1 fruit fly cellular context compared by ENCODE assay signal in the genomic region with DNA sequence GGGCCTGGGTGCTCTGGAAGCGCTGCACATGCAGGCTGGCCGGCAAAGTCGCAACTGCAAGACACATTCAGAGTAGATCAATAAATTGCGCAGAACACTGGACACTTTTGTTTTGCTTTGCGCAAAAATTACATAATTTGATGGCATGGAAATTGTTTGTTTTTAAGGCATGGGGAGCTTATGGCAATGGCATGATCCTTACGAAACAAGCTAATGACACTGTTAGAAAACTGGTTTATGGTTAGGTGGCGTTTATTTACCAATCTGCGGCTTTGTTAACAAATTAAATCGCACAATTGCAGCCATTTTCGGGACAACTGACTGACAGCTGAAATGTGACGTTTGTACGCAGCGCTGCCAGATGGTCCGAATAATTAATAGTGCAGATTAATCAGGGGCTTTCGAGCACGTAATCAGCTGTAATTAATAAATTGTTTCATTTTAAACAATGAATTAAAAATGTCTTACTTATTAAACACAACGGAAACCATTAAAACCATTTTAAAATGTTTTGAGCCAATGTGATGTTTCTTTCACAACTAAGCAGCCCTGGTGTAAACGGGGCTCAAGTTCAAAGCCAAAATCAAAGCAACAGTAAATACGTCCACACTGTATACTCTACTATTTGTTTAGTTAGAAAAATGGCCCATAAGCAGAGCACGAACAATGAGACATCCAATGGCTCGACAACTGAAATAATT.
TF ChIP-seq lines count a peak whose summit lies in the region.

Gene ND-51, minus strand, starts transcription at position 376 of the 701 bp plus-strand sequence.
Gene CG13994, plus strand, starts transcription at position 608 of the 701 bp plus-strand sequence.

TF ChIP-seq in whole organism, embryonic, 481 proteins besides CTCF, POLR2A, EP300 and RAD21 (continued from another document and continues in another):
- peak; percentile 79 for TF ChIP-seq CG16863 (GFP tag; optimal IDR thresholded peaks at IDR 0.05; lab: Kevin White, UChicago)
- peak; percentile 89 for TF ChIP-seq CG2712 (tag; optimal IDR thresholded peaks at IDR 0.05; lab: Kevin White, UChicago)
- TF ChIP-seq nerfin-2 (GFP tag; IDR thresholded peaks at IDR 0.05; lab: Robert Waterston, UW; ENCODE audit: partially characterized antibody): no peak
- TF ChIP-seq HHEX (GFP tag; optimal IDR thresholded peaks at IDR 0.05; lab: Kevin White, UChicago): peak; percentile 68
- TF ChIP-seq amos (GFP tag; IDR thresholded peaks at IDR 0.05; lab: Robert Waterston, UW; ENCODE audit: partially characterized antibody): no peak
- no peak for TF ChIP-seq CG14965 (GFP tag; optimal IDR thresholded peaks at IDR 0.05; lab: Kevin White, UChicago; ENCODE audit: borderline replicate concordance)
- TF ChIP-seq eyg (GFP tag; optimal IDR thresholded peaks at IDR 0.05; lab: Kevin White, UChicago): peak; percentile 76
- peak; percentile 45; the same call in 1 of the 2 replicates for TF ChIP-seq toy (GFP tag; IDR thresholded peaks at IDR 0.05; lab: Robert Waterston, UW)
- TF ChIP-seq ac (GFP tag; optimal IDR thresholded peaks at IDR 0.05; lab: Kevin White, UChicago): peak; percentile 45
- peak; percentile 74 for TF ChIP-seq ara (GFP tag; IDR thresholded peaks at IDR 0.05; lab: Robert Waterston, UW)
- peak; percentile 83 for TF ChIP-seq CG1647 (GFP tag; optimal IDR thresholded peaks at IDR 0.05; lab: Kevin White, UChicago)
- TF ChIP-seq CoRest (tag; optimal IDR thresholded peaks at IDR 0.05; lab: Kevin White, UChicago): peak; percentile 90
- TF ChIP-seq bab2 (GFP tag; optimal IDR thresholded peaks at IDR 0.05; lab: Kevin White, UChicago): peak; percentile 91
- peak; percentile 5 to 82 for TF ChIP-seq bsh (GFP tag; optimal IDR thresholded peaks at IDR 0.05; lab: Kevin White, UChicago)
- no peak for TF ChIP-seq odd (GFP tag; optimal IDR thresholded peaks at IDR 0.05; lab: Kevin White, UChicago)
- TF ChIP-seq Rx (GFP tag; IDR thresholded peaks at IDR 0.05; lab: Robert Waterston, UW): peak; percentile 74
- peak; percentile 71 for TF ChIP-seq CG4424 (GFP tag; optimal IDR thresholded peaks at IDR 0.05; lab: Kevin White, UChicago)
- peak; percentile 74 for TF ChIP-seq Blimp-1 (GFP tag; optimal IDR thresholded peaks at IDR 0.05; lab: Kevin White, UChicago)
- peak; percentile 70 for TF ChIP-seq Oaz (GFP tag; IDR thresholded peaks at IDR 0.05; lab: Robert Waterston, UW)
- peak; percentile 73 for TF ChIP-seq pb (GFP tag; optimal IDR thresholded peaks at IDR 0.05; lab: Kevin White, UChicago)
- peak; percentile 88 for TF ChIP-seq Camta (GFP tag; optimal IDR thresholded peaks at IDR 0.05; lab: Kevin White, UChicago)
- TF ChIP-seq CG4707 (GFP tag; optimal IDR thresholded peaks at IDR 0.05; lab: Kevin White, UChicago): no peak
- peak; percentile 73 for TF ChIP-seq CG7786 (GFP tag; optimal IDR thresholded peaks at IDR 0.05; lab: Kevin White, UChicago)
- no peak for TF ChIP-seq prd (optimal IDR thresholded peaks at IDR 0.05; lab: Kevin White, UChicago)
- peak; percentile 86 for TF ChIP-seq prd (GFP tag; IDR thresholded peaks at IDR 0.05; lab: Robert Waterston, UW)
- TF ChIP-seq gsb-n (tag; optimal IDR thresholded peaks at IDR 0.05; lab: Kevin White, UChicago): no peak
- peak; percentile 68 for TF ChIP-seq CG3163 (GFP tag; optimal IDR thresholded peaks at IDR 0.05; lab: Kevin White, UChicago)
- peak; percentile 87 for TF ChIP-seq Dbx (GFP tag; IDR thresholded peaks at IDR 0.05; lab: Robert Waterston, UW)
- peak; percentile 84 for TF ChIP-seq CG13775 (GFP tag; optimal IDR thresholded peaks at IDR 0.05; lab: Kevin White, UChicago)
- peak; percentile 61; the same call in 1 of the 2 replicates for TF ChIP-seq CG4404 (GFP tag; IDR thresholded peaks at IDR 0.05; lab: Robert Waterston, UW)
- peak; percentile 69; the same call in 2 of the 3 replicates for TF ChIP-seq otp (GFP tag; IDR thresholded peaks at IDR 0.05; lab: Robert Waterston, UW)
- TF ChIP-seq lbe (GFP tag; optimal IDR thresholded peaks at IDR 0.05; lab: Kevin White, UChicago): no peak
- peak; percentile 57 for TF ChIP-seq nom (GFP tag; optimal IDR thresholded peaks at IDR 0.05; lab: Kevin White, UChicago)
- peak; percentile 60 for TF ChIP-seq emc (GFP tag; optimal IDR thresholded peaks at IDR 0.05; lab: Kevin White, UChicago)
- TF ChIP-seq CG34376 (GFP tag; optimal IDR thresholded peaks at IDR 0.05; lab: Kevin White, UChicago): peak; percentile 66
- peak; percentile 33 for TF ChIP-seq Ravus (GFP tag; IDR thresholded peaks at IDR 0.05; lab: Robert Waterston, UW)
- peak; percentile 31 for TF ChIP-seq kay (GFP tag; optimal IDR thresholded peaks at IDR 0.05; lab: Kevin White, UChicago)
- TF ChIP-seq Ada2b (GFP tag; IDR thresholded peaks at IDR 0.05; lab: Robert Waterston, UW): peak; percentile 85
- TF ChIP-seq Ets97D (GFP tag; optimal IDR thresholded peaks at IDR 0.05; lab: Kevin White, UChicago): peak; percentile 93
- no peak for TF ChIP-seq Tbp (GFP tag; optimal IDR thresholded peaks at IDR 0.05; lab: Kevin White, UChicago)
- peak; percentile 81 for TF ChIP-seq CG12155 (GFP tag; optimal IDR thresholded peaks at IDR 0.05; lab: Kevin White, UChicago)
- peak; percentile 81 for TF ChIP-seq ken (GFP tag; IDR thresholded peaks at IDR 0.05; lab: Robert Waterston, UW)
- TF ChIP-seq bbx (GFP tag; IDR thresholded peaks at IDR 0.05; lab: Robert Waterston, UW; ENCODE audit: partially characterized antibody): 0 out of 2 replicates have a peak, but pooled peaks have one; percentile 9
- TF ChIP-seq CG8281 (tag; optimal IDR thresholded peaks at IDR 0.05; lab: Kevin White, UChicago): peak; percentile 34
- TF ChIP-seq Lim3 (GFP tag; IDR thresholded peaks at IDR 0.05; lab: Robert Waterston, UW): no peak
- TF ChIP-seq NC2α (GFP tag; optimal IDR thresholded peaks at IDR 0.05; lab: Kevin White, UChicago): peak; percentile 55
- TF ChIP-seq Xbp1 (GFP tag; optimal IDR thresholded peaks at IDR 0.05; lab: Kevin White, UChicago): peak; percentile 91
- TF ChIP-seq Hand (GFP tag; optimal IDR thresholded peaks at IDR 0.05; lab: Kevin White, UChicago): no peak
- no peak for TF ChIP-seq Doc2 (GFP tag; IDR thresholded peaks at IDR 0.05; lab: Robert Waterston, UW)
- TF ChIP-seq jigr1 (GFP tag; IDR thresholded peaks at IDR 0.05; lab: Robert Waterston, UW): peak; percentile 34; the same call in 1 of the 3 replicates
- no peak for TF ChIP-seq ato (GFP tag; IDR thresholded peaks at IDR 0.05; lab: Robert Waterston, UW; ENCODE audit: partially characterized antibody)
- TF ChIP-seq CG10543 (GFP tag; optimal IDR thresholded peaks at IDR 0.05; lab: Kevin White, UChicago): peak; percentile 88
- no peak for TF ChIP-seq mld (GFP tag; IDR thresholded peaks at IDR 0.05; lab: Robert Waterston, UW; ENCODE audit: partially characterized antibody)
- peak; percentile 54 for TF ChIP-seq CG16815 (GFP tag; optimal IDR thresholded peaks at IDR 0.05; lab: Kevin White, UChicago)
- no peak for TF ChIP-seq hbn (GFP tag; IDR thresholded peaks at IDR 0.05; lab: Robert Waterston, UW; ENCODE audit: partially characterized antibody)
- TF ChIP-seq CG30020 (tag; optimal IDR thresholded peaks at IDR 0.05; lab: Kevin White, UChicago): peak; percentile 97
- TF ChIP-seq Ssrp (tag; optimal IDR thresholded peaks at IDR 0.05; lab: Kevin White, UChicago): peak; percentile 82
- TF ChIP-seq HmgZ (tag; optimal IDR thresholded peaks at IDR 0.05; lab: Kevin White, UChicago): peak; percentile 93
- peak; percentile 71 for TF ChIP-seq CG18476 (GFP tag; optimal IDR thresholded peaks at IDR 0.05; lab: Kevin White, UChicago)
- TF ChIP-seq CG14014 (GFP tag; IDR thresholded peaks at IDR 0.05; lab: Robert Waterston, UW): peak; percentile 81
- TF ChIP-seq CG18599 (GFP tag; optimal IDR thresholded peaks at IDR 0.05; lab: Kevin White, UChicago): peak; percentile 86
- peak; percentile 84 for TF ChIP-seq slou (GFP tag; optimal IDR thresholded peaks at IDR 0.05; lab: Kevin White, UChicago)
- peak; percentile 83 for TF ChIP-seq CG2678 (tag; optimal IDR thresholded peaks at IDR 0.05; lab: Kevin White, UChicago)
- TF ChIP-seq CG4328 (GFP tag; optimal IDR thresholded peaks at IDR 0.05; lab: Kevin White, UChicago): peak; percentile 78
- TF ChIP-seq da (GFP tag; optimal IDR thresholded peaks at IDR 0.05; lab: Kevin White, UChicago): peak; percentile 76
- TF ChIP-seq nmo (GFP tag; optimal IDR thresholded peaks at IDR 0.05; lab: Kevin White, UChicago): peak; percentile 89
- TF ChIP-seq HLHmδ (GFP tag; optimal IDR thresholded peaks at IDR 0.05; lab: Kevin White, UChicago): no peak
- TF ChIP-seq CG1529 (GFP tag; optimal IDR thresholded peaks at IDR 0.05; lab: Kevin White, UChicago): peak; percentile 48
- no peak for TF ChIP-seq gt (GFP tag; IDR thresholded peaks at IDR 0.05; lab: Robert Waterston, UW)
- peak; percentile 63 for TF ChIP-seq D19B (GFP tag; optimal IDR thresholded peaks at IDR 0.05; lab: Kevin White, UChicago)
- peak; percentile 83 for TF ChIP-seq maf-S (GFP tag; optimal IDR thresholded peaks at IDR 0.05; lab: Kevin White, UChicago)
- TF ChIP-seq CG11093 (GFP tag; IDR thresholded peaks at IDR 0.05; lab: Robert Waterston, UW): peak; percentile 71; the same call in 2 of the 3 replicates
- TF ChIP-seq CG12299 (tag; optimal IDR thresholded peaks at IDR 0.05; lab: Kevin White, UChicago): peak; percentile 85
- TF ChIP-seq Hmr (GFP tag; optimal IDR thresholded peaks at IDR 0.05; lab: Kevin White, UChicago): peak; percentile 82
- TF ChIP-seq CG32767 (GFP tag; IDR thresholded peaks at IDR 0.05; lab: Robert Waterston, UW): peak; percentile 59; the same call in 1 of the 2 replicates
- TF ChIP-seq trem (tag; optimal IDR thresholded peaks at IDR 0.05; lab: Kevin White, UChicago): peak; percentile 92
- TF ChIP-seq CG17361 (GFP tag; IDR thresholded peaks at IDR 0.05; lab: Robert Waterston, UW): peak; percentile 82; the same call in 2 of the 3 replicates
- TF ChIP-seq dysf (GFP tag; IDR thresholded peaks at IDR 0.05; lab: Robert Waterston, UW): peak; percentile 84
- TF ChIP-seq aop (GFP tag; IDR thresholded peaks at IDR 0.05; lab: Robert Waterston, UW): 0 out of 2 replicates have a peak, but pooled peaks have one; percentile 25
- peak; percentile 77 for TF ChIP-seq fd3F (GFP tag; optimal IDR thresholded peaks at IDR 0.05; lab: Kevin White, UChicago)
- TF ChIP-seq jing (GFP tag; optimal IDR thresholded peaks at IDR 0.05; lab: Kevin White, UChicago): no peak
- TF ChIP-seq CG10366 (GFP tag; IDR thresholded peaks at IDR 0.05; lab: Robert Waterston, UW): peak; percentile 77
- peak; percentile 82 for TF ChIP-seq CG9609 (GFP tag; optimal IDR thresholded peaks at IDR 0.05; lab: Kevin White, UChicago)
- peak; percentile 40 for TF ChIP-seq CG7271 (tag; optimal IDR thresholded peaks at IDR 0.05; lab: Kevin White, UChicago)
- TF ChIP-seq CG4360 (GFP tag; IDR thresholded peaks at IDR 0.05; lab: Robert Waterston, UW): 0 out of 2 replicates have a peak, but pooled peaks have one; percentile 45
- TF ChIP-seq mam (GFP tag; optimal IDR thresholded peaks at IDR 0.05; lab: Kevin White, UChicago): peak; percentile 93
- TF ChIP-seq klu (GFP tag; IDR thresholded peaks at IDR 0.05; lab: Robert Waterston, UW): peak; percentile 71
- TF ChIP-seq hb (GFP tag; IDR thresholded peaks at IDR 0.05; lab: Robert Waterston, UW; ENCODE audit: partially characterized antibody): no peak
- peak; percentile 76 for TF ChIP-seq CG12744 (GFP tag; optimal IDR thresholded peaks at IDR 0.05; lab: Kevin White, UChicago)
- TF ChIP-seq chif (GFP tag; optimal IDR thresholded peaks at IDR 0.05; lab: Kevin White, UChicago): peak; percentile 68 to 79
- TF ChIP-seq Gsc (GFP tag; IDR thresholded peaks at IDR 0.05; lab: Robert Waterston, UW): peak; percentile 25; the same call in 1 of the 2 replicates
- peak; percentile 52 for TF ChIP-seq schlank (tag; optimal IDR thresholded peaks at IDR 0.05; lab: Kevin White, UChicago)
- peak; percentile 83 for TF ChIP-seq CG7372 (GFP tag; IDR thresholded peaks at IDR 0.05; lab: Robert Waterston, UW)
- TF ChIP-seq Mes4 (GFP tag; optimal IDR thresholded peaks at IDR 0.05; lab: Kevin White, UChicago): peak; percentile 80
- TF ChIP-seq sd (tag; optimal IDR thresholded peaks at IDR 0.05; lab: Kevin White, UChicago): no peak
- peak; percentile 55 for TF ChIP-seq CG9437 (GFP tag; optimal IDR thresholded peaks at IDR 0.05; lab: Kevin White, UChicago)
- peak; percentile 85 for TF ChIP-seq tin (GFP tag; optimal IDR thresholded peaks at IDR 0.05; lab: Kevin White, UChicago)
- peak in 1 of 3 experiments; percentile 79 for TF ChIP-seq lola (GFP tag; optimal IDR thresholded peaks at IDR 0.05; lab: Kevin White, UChicago)
- TF ChIP-seq ewg (GFP tag; optimal IDR thresholded peaks at IDR 0.05; lab: Kevin White, UChicago): peak; percentile 87
- TF ChIP-seq sima (GFP tag; optimal IDR thresholded peaks at IDR 0.05; lab: Kevin White, UChicago): peak; percentile 18
- no peak for TF ChIP-seq fd102C (GFP tag; optimal IDR thresholded peaks at IDR 0.05; lab: Kevin White, UChicago)
- TF ChIP-seq sens (GFP tag; lab: Kevin White, UChicago): peak; percentile 99
- peak; percentile 21; the same call in 1 of the 2 replicates for TF ChIP-seq CG16779 (GFP tag; IDR thresholded peaks at IDR 0.05; lab: Robert Waterston, UW)
- peak; percentile 73 for TF ChIP-seq H2.0 (GFP tag; IDR thresholded peaks at IDR 0.05; lab: Robert Waterston, UW)
- TF ChIP-seq CG17829 (tag; optimal IDR thresholded peaks at IDR 0.05; lab: Kevin White, UChicago): peak; percentile 88
- TF ChIP-seq CG7839 (tag; optimal IDR thresholded peaks at IDR 0.05; lab: Kevin White, UChicago): peak; percentile 84
- TF ChIP-seq Atf3 (GFP tag; optimal IDR thresholded peaks at IDR 0.05; lab: Kevin White, UChicago): peak; percentile 52
- peak; percentile 87 for TF ChIP-seq zfh1 (GFP tag; IDR thresholded peaks at IDR 0.05; lab: Robert Waterston, UW)
- peak; percentile 20 for TF ChIP-seq CG7987 (GFP tag; optimal IDR thresholded peaks at IDR 0.05; lab: Kevin White, UChicago)
- no peak for TF ChIP-seq tio (GFP tag; optimal IDR thresholded peaks at IDR 0.05; lab: Kevin White, UChicago)
- peak; percentile 46 for TF ChIP-seq CG3995 (GFP tag; optimal IDR thresholded peaks at IDR 0.05; lab: Kevin White, UChicago)
- TF ChIP-seq CG33557 (GFP tag; optimal IDR thresholded peaks at IDR 0.05; lab: Kevin White, UChicago): peak; percentile 70
- peak; percentile 73 for TF ChIP-seq gfzf (GFP tag; optimal IDR thresholded peaks at IDR 0.05; lab: Kevin White, UChicago)
- TF ChIP-seq CG10462 (GFP tag; optimal IDR thresholded peaks at IDR 0.05; lab: Kevin White, UChicago): peak; percentile 28
- TF ChIP-seq dati (GFP tag; IDR thresholded peaks at IDR 0.05; lab: Robert Waterston, UW): 0 out of 2 replicates have a peak, but pooled peaks have one; percentile 42
- peak; percentile 86 for TF ChIP-seq ci (GFP tag; IDR thresholded peaks at IDR 0.05; lab: Robert Waterston, UW)
- peak; percentile 88 for TF ChIP-seq CG3847 (GFP tag; IDR thresholded peaks at IDR 0.05; lab: Robert Waterston, UW)
- peak; percentile 83 for TF ChIP-seq fu2 (GFP tag; optimal IDR thresholded peaks at IDR 0.05; lab: Kevin White, UChicago)
- TF ChIP-seq luna (GFP tag; optimal IDR thresholded peaks at IDR 0.05; lab: Kevin White, UChicago): peak; percentile 71
